Fruit fly (Drosophila melanogaster) whole organism, embryonic: ENCODE data around the gene cpx.

ENCODE experiments used
- Abd-B ChIP-seq: fragments of 200-800 bp; sonication (Bioruptor generic); optimal IDR thresholded peaks from 2 replicates; lab custom pipeline; 2018; ENCODE audit warnings: missing biosample characterization, mild to moderate bottlenecking, missing genetic modification characterization, moderate library complexity
- BtbVII ChIP-seq: fragments of 200-800 bp; sonication (Bioruptor generic); optimal IDR thresholded peaks from 3 replicates; lab custom pipeline; 2017; ENCODE audit warnings: missing biosample characterization, mild to moderate bottlenecking, missing genetic modification characterization
- CG10209 ChIP-seq: fragments of 200-800 bp; sonication (Bioruptor generic); optimal IDR thresholded peaks from 3 replicates; lab custom pipeline; 2017; ENCODE audit warnings: missing biosample characterization, mild to moderate bottlenecking, missing genetic modification characterization, missing genetic modification reagents
- CG10543 ChIP-seq: fragments of 200-800 bp; sonication (Bioruptor generic); optimal IDR thresholded peaks from 3 replicates; lab custom pipeline; 2017; ENCODE audit warnings: missing biosample characterization, mild to moderate bottlenecking, missing genetic modification characterization, moderate library complexity
- CG10979 ChIP-seq: fragments of 200-800 bp; sonication (Bioruptor generic); optimal IDR thresholded peaks from 2 replicates; lab custom pipeline; 2018; ENCODE audit warnings: missing biosample characterization, mild to moderate bottlenecking, missing genetic modification characterization, moderate library complexity
- CG11560 ChIP-seq: fragments of 200-800 bp; sonication (Bioruptor generic); IDR thresholded peaks from 3 replicates; pipeline ENCODE4 v1.3.6; 2022; ENCODE audit warnings: missing biosample characterization, missing genetic modification characterization
- CG12104 ChIP-seq: fragments of 200-800 bp; sonication (Bioruptor generic); optimal IDR thresholded peaks from 3 replicates; lab custom pipeline; 2016; ENCODE audit warnings: missing biosample characterization, missing genetic modification characterization
- CG13296 ChIP-seq: fragments of 200-800 bp; sonication (Bioruptor generic); optimal IDR thresholded peaks from 3 replicates; lab custom pipeline; 2018; ENCODE audit warnings: missing biosample characterization, mild to moderate bottlenecking, missing genetic modification characterization
- CG16813 ChIP-seq: fragments of 200-800 bp; sonication (Bioruptor generic); IDR thresholded peaks from 3 replicates; pipeline ENCODE4 v1.3.6; 2022; ENCODE audit warnings: missing biosample characterization, missing genetic modification characterization; ENCODE audit not compliant: partially characterized antibody
- CG16863 ChIP-seq: fragments of 200-800 bp; sonication (Bioruptor generic); optimal IDR thresholded peaks from 3 replicates; lab custom pipeline; 2016; ENCODE audit warnings: missing biosample characterization, missing genetic modification characterization
- CG17186 ChIP-seq: fragments of 200-800 bp; sonication (Bioruptor generic); optimal IDR thresholded peaks from 3 replicates; lab custom pipeline; 2017; ENCODE audit warnings: missing biosample characterization, missing genetic modification reagents, missing genetic modification characterization
- CG2712 ChIP-seq: fragments of 200-800 bp; optimal IDR thresholded peaks from 3 replicates; lab custom pipeline; 2019; ENCODE audit warnings: missing biosample characterization, mild to moderate bottlenecking, missing genetic modification characterization, moderate library complexity
- CG30403 ChIP-seq: fragments of 200-800 bp; sonication (Bioruptor generic); optimal IDR thresholded peaks from 3 replicates; lab custom pipeline; 2016; ENCODE audit warnings: missing biosample characterization, missing genetic modification characterization
- CG3847 ChIP-seq: fragments of 200-800 bp; sonication (Bioruptor generic); IDR thresholded peaks from 2 replicates; pipeline ENCODE4 v1.3.6; 2022; ENCODE audit warnings: missing biosample characterization, missing genetic modification characterization
- CG4617 ChIP-seq: fragments of 200-800 bp; sonication (Bioruptor generic); optimal IDR thresholded peaks from 3 replicates; lab custom pipeline; 2016; ENCODE audit warnings: missing biosample characterization, missing genetic modification characterization, borderline replicate concordance
- CG6854 ChIP-seq: fragments of 200-800 bp; sonication (Bioruptor generic); optimal IDR thresholded peaks from 3 replicates; lab custom pipeline; 2017; ENCODE audit warnings: missing biosample characterization, mild to moderate bottlenecking, missing genetic modification characterization
- CG7372 ChIP-seq: fragments of 200-800 bp; sonication (Bioruptor generic); IDR thresholded peaks from 2 replicates; pipeline ENCODE4 v1.3.6; 2022; ENCODE audit warnings: missing biosample characterization, missing genetic modification characterization
- CG7786 ChIP-seq: fragments of 200-800 bp; sonication (Bioruptor generic); optimal IDR thresholded peaks from 2 replicates; lab custom pipeline; 2016; ENCODE audit warnings: missing biosample characterization, missing genetic modification characterization
- CTCF ChIP-seq: fragments of 200-800 bp; sonication (Bioruptor generic); optimal IDR thresholded peaks from 2 replicates; lab custom pipeline; 2017; ENCODE audit warnings: missing biosample characterization, mild to moderate bottlenecking, missing genetic modification characterization, moderate library complexity
- Camta ChIP-seq: fragments of 200-800 bp; sonication (Bioruptor generic); optimal IDR thresholded peaks from 2 replicates; lab custom pipeline; 2016; ENCODE audit warnings: missing biosample characterization, missing genetic modification characterization
- Doc3 ChIP-seq: fragments of 200-800 bp; sonication (Bioruptor generic); IDR thresholded peaks from 3 replicates; pipeline ENCODE4 v1.3.6; 2022; ENCODE audit warnings: missing biosample characterization, missing genetic modification characterization; ENCODE audit not compliant: partially characterized antibody
- Drgx ChIP-seq: fragments of 200-800 bp; sonication (Bioruptor generic); IDR thresholded peaks from 2 replicates; pipeline ENCODE4 v1.3.6; 2022; ENCODE audit warnings: missing biosample characterization, missing genetic modification characterization
- ERR ChIP-seq: fragments of 200-800 bp; sonication (Bioruptor generic); optimal IDR thresholded peaks from 2 replicates; lab custom pipeline; 2016; ENCODE audit warnings: missing biosample characterization, missing genetic modification characterization
- HLH3B ChIP-seq: fragments of 200-800 bp; sonication (Bioruptor generic); IDR thresholded peaks from 2 replicates; pipeline ENCODE4 v1.3.6; 2022; ENCODE audit warnings: missing biosample characterization, missing genetic modification characterization
- Hand ChIP-seq: fragments of 200-800 bp; sonication (Bioruptor generic); optimal IDR thresholded peaks from 2 replicates; lab custom pipeline; 2017; ENCODE audit warnings: mild to moderate bottlenecking, missing biosample characterization, missing genetic modification reagents, missing genetic modification characterization
- HmgD ChIP-seq: fragments of 200-800 bp; sonication (Bioruptor generic); optimal IDR thresholded peaks from 3 replicates; lab custom pipeline; 2016; ENCODE audit warnings: missing biosample characterization, missing genetic modification characterization
- Hmr ChIP-seq: fragments of 200-800 bp; sonication (Bioruptor generic); optimal IDR thresholded peaks from 3 replicates; lab custom pipeline; 2017; ENCODE audit warnings: mild to moderate bottlenecking, missing biosample characterization, missing genetic modification reagents, missing genetic modification characterization
- MTF-1 ChIP-seq: fragments of 200-800 bp; sonication (Bioruptor generic); optimal IDR thresholded peaks from 2 replicates; lab custom pipeline; 2018; ENCODE audit warnings: missing biosample characterization, mild to moderate bottlenecking, missing genetic modification characterization, borderline replicate concordance
- Myb ChIP-seq: fragments of 200-800 bp; sonication (Bioruptor generic); optimal IDR thresholded peaks from 2 replicates; lab custom pipeline; 2016; ENCODE audit warnings: missing biosample characterization, missing genetic modification characterization
- NC2α ChIP-seq: fragments of 200-800 bp; sonication (Bioruptor generic); optimal IDR thresholded peaks from 2 replicates; lab custom pipeline; 2016; ENCODE audit warnings: missing biosample characterization, missing genetic modification characterization
- Nf-YC ChIP-seq: fragments of 200-800 bp; optimal IDR thresholded peaks from 3 replicates; lab custom pipeline; 2019; ENCODE audit warnings: missing biosample characterization, mild to moderate bottlenecking, missing genetic modification characterization, moderate library complexity
- Rfx ChIP-seq: fragments of 200-800 bp; sonication (Bioruptor generic); IDR thresholded peaks from 2 replicates; pipeline ENCODE4 v1.3.6; 2022; ENCODE audit warnings: missing biosample characterization, missing genetic modification characterization
- Sry-δ ChIP-seq: fragments of 200-800 bp; sonication (Bioruptor generic); optimal IDR thresholded peaks from 2 replicates; lab custom pipeline; 2016; ENCODE audit warnings: missing biosample characterization, missing genetic modification characterization
- YL-1 ChIP-seq: fragments of 200-800 bp; sonication (Bioruptor generic); optimal IDR thresholded peaks from 3 replicates; lab custom pipeline; 2017; ENCODE audit warnings: missing biosample characterization, mild to moderate bottlenecking, missing genetic modification characterization
- btn ChIP-seq: fragments of 200-800 bp; sonication (Bioruptor generic); optimal IDR thresholded peaks from 2 replicates; lab custom pipeline; 2016; ENCODE audit warnings: missing biosample characterization, missing genetic modification characterization
- chinmo ChIP-seq: fragments of 200-800 bp; sonication (Bioruptor generic); IDR thresholded peaks from 4 replicates; pipeline ENCODE4 v1.3.6; 2022; ENCODE audit warnings: missing biosample characterization, missing genetic modification characterization; ENCODE audit not compliant: partially characterized antibody
- crc ChIP-seq: fragments of 200-800 bp; sonication (Bioruptor generic); optimal IDR thresholded peaks from 2 replicates; lab custom pipeline; 2016; ENCODE audit warnings: missing biosample characterization, missing genetic modification characterization
- fd96Cb ChIP-seq: fragments of 200-800 bp; sonication (Bioruptor generic); optimal IDR thresholded peaks from 2 replicates; lab custom pipeline; 2018; ENCODE audit warnings: missing biosample characterization, mild to moderate bottlenecking, missing genetic modification characterization, moderate library complexity
- gcm2 ChIP-seq: fragments of 200-800 bp; sonication (Bioruptor generic); optimal IDR thresholded peaks from 2 replicates; lab custom pipeline; 2016; ENCODE audit warnings: missing biosample characterization, missing genetic modification characterization
- gsb-n ChIP-seq: fragments of 200-800 bp; sonication (Bioruptor generic); optimal IDR thresholded peaks from 3 replicates; lab custom pipeline; 2018; ENCODE audit warnings: missing biosample characterization, mild to moderate bottlenecking, missing genetic modification characterization
- hkb ChIP-seq, 2 experiments: fragments of 200-800 bp in 1 of 2; fragments of >200 bp in 1 of 2; sonication (Bioruptor generic) in 1 of 2; IDR thresholded peaks in 1 of 2; optimal IDR thresholded peaks in 1 of 2; 2 replicates each; pipeline versions ENCODE4 v1.3.6 to Lab custom; 2017 to 2022; ENCODE audit warnings: missing biosample characterization in 1 of 2, missing genetic modification characterization in 1 of 2
- jing ChIP-seq: fragments of 200-800 bp; sonication (Bioruptor generic); optimal IDR thresholded peaks from 2 replicates; lab custom pipeline; 2018; ENCODE audit warnings: missing biosample characterization, mild to moderate bottlenecking, missing genetic modification characterization
- lmd ChIP-seq: fragments of 200-800 bp; sonication (Bioruptor generic); IDR thresholded peaks from 2 replicates; pipeline ENCODE4 v1.3.6; 2022; ENCODE audit warnings: missing biosample characterization, missing genetic modification characterization
- mam ChIP-seq: fragments of 200-800 bp; sonication (Bioruptor generic); optimal IDR thresholded peaks from 3 replicates; lab custom pipeline; 2016; ENCODE audit warnings: missing biosample characterization, missing genetic modification characterization
- p53 ChIP-seq: fragments of 200-800 bp; sonication (Bioruptor generic); optimal IDR thresholded peaks from 2 replicates; lab custom pipeline; 2016; ENCODE audit warnings: missing biosample characterization, missing genetic modification characterization
- sc ChIP-seq, 3 experiments: fragments of >200 bp in 2 of 3; fragments of 200-800 bp in 1 of 3; sonication (Bioruptor generic) in 1 of 3; optimal IDR thresholded peaks; 2 replicates in 2 of 3; 3 replicates in 1 of 3; lab custom pipeline; 2017; ENCODE audit warnings: mild to moderate bottlenecking in 1 of 3, missing biosample characterization in 1 of 3, missing genetic modification characterization in 1 of 3, missing genetic modification reagents in 1 of 3
- tna ChIP-seq: fragments of 200-800 bp; sonication (Bioruptor generic); IDR thresholded peaks from 2 replicates; pipeline ENCODE4 v1.3.6; 2022; ENCODE audit warnings: missing biosample characterization, missing genetic modification characterization; ENCODE audit not compliant: partially characterized antibody
- trem ChIP-seq: fragments of 200-800 bp; optimal IDR thresholded peaks from 3 replicates; lab custom pipeline; 2019; ENCODE audit warnings: missing biosample characterization, mild to moderate bottlenecking, missing genetic modification characterization, moderate library complexity
- wek ChIP-seq: fragments of 200-800 bp; sonication (Bioruptor generic); optimal IDR thresholded peaks from 3 replicates; lab custom pipeline; 2018; ENCODE audit warnings: missing biosample characterization, mild to moderate bottlenecking, missing genetic modification characterization, moderate library complexity

cpx gene

DNA sequence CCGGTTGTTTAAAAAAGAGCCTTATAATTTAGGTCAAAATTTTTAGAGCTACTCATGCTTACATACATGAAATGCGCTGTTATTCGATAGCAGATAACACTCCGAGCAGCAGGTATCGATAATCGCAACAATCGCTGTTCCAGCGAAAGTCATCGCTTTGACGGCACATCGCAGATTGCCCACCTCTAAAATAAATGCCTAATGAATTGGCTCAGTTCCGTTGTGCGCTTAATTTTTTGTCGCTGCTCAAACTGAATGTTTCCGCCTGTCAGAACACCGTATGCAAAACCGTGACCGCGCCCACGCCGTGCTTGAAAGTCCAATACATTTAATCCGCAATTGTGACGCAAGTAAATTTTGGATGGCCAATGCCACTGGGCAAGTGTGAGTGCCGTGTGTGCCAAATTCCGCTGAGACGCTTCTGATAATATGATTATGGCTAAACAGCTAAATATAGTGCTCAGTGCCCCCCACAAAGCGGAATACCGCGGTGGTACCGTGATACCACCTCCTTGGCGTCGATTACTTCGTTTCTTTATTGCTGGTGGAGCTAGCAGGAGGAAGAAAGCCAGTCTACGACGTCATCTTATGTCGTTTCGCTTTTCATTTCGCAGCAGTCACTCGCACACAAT lies 39.6 kb downstream of the cpx start, which contains the start of gene CG9795 (continued):
- no peak for TF ChIP-seq CG7372 (GFP tag; lab: Robert Waterston, UW)
- no peak for TF ChIP-seq Abd-B (GFP tag; lab: Kevin White, UChicago)
- peak; percentile 20 for TF ChIP-seq CG6854 (GFP tag; lab: Kevin White, UChicago)
- no peak for TF ChIP-seq sc (optimal IDR thresholded peaks at IDR 0.05; lab: Kevin White, UChicago)
- TF ChIP-seq sc (GFP tag; optimal IDR thresholded peaks at IDR 0.05; lab: Kevin White, UChicago), result no peak
- peak; percentile 41 for TF ChIP-seq CG2712 (tag; lab: Kevin White, UChicago)
- TF ChIP-seq trem, result peak; percentile 56
- no peak for TF ChIP-seq p53
- no peak for TF ChIP-seq gsb-n
- TF ChIP-seq chinmo (GFP tag; lab: Robert Waterston, UW), result peak; percentile 94; the same call in 3 of the 4 replicates
- peak; percentile 77 for TF ChIP-seq CG4617 (GFP tag; lab: Kevin White, UChicago)
- TF ChIP-seq CG3847 (GFP tag; lab: Robert Waterston, UW), result 0 out of 2 replicates have a peak, but pooled peaks have one; percentile 31
- peak; percentile 96 for TF ChIP-seq tna (GFP tag; lab: Robert Waterston, UW)
- peak; percentile 69 for TF ChIP-seq YL-1 (GFP tag; lab: Kevin White, UChicago)
- no peak for TF ChIP-seq CG12104 (GFP tag; lab: Kevin White, UChicago)
- peak; percentile 28 for TF ChIP-seq CG10543 (GFP tag; lab: Kevin White, UChicago)
- TF ChIP-seq mam (GFP tag; lab: Kevin White, UChicago), result peak; percentile 13
- peak; percentile 28 for TF ChIP-seq Hand (GFP tag; lab: Kevin White, UChicago)
- TF ChIP-seq CG10209, result peak; percentile 10
- peak; percentile 59 for TF ChIP-seq Myb (GFP tag; lab: Kevin White, UChicago)
- TF ChIP-seq HLH3B (GFP tag; lab: Robert Waterston, UW), result no peak
- TF ChIP-seq CG17186 (GFP tag; lab: Kevin White, UChicago), result peak; percentile 85
- no peak for TF ChIP-seq gcm2 (GFP tag; lab: Kevin White, UChicago)
- peak; percentile 75 for TF ChIP-seq Doc3 (GFP tag; lab: Robert Waterston, UW)
- peak; percentile 94 for TF ChIP-seq Sry-δ (GFP tag; lab: Kevin White, UChicago)
- peak; percentile 52 for TF ChIP-seq CG13296 (GFP tag; lab: Kevin White, UChicago)
- TF ChIP-seq Camta, result no peak
- peak; percentile 69; the same call in 1 of the 2 replicates for TF ChIP-seq Rfx (GFP tag; lab: Robert Waterston, UW)
- TF ChIP-seq Nf-YC (tag; lab: Kevin White, UChicago), result peak; percentile 42
- TF ChIP-seq hkb (optimal IDR thresholded peaks at IDR 0.05; lab: Kevin White, UChicago), result no peak
- peak; percentile 75 for TF ChIP-seq hkb (GFP tag; IDR thresholded peaks at IDR 0.05; lab: Robert Waterston, UW)
- peak; percentile 8 for TF ChIP-seq BtbVII (GFP tag; lab: Kevin White, UChicago)
- TF ChIP-seq jing (GFP tag; lab: Kevin White, UChicago), result no peak
- peak; percentile 11 for TF ChIP-seq CTCF (GFP tag; lab: Kevin White, UChicago)
- peak; percentile 97 for TF ChIP-seq CG11560 (tag; lab: Robert Waterston, UW)
- TF ChIP-seq lmd (GFP tag; lab: Robert Waterston, UW), result peak; percentile 11; the same call in 1 of the 2 replicates
- no peak for TF ChIP-seq NC2α (GFP tag; lab: Kevin White, UChicago)
- TF ChIP-seq CG10979 (tag; lab: Kevin White, UChicago), result peak; percentile 28
- peak; percentile 89 for TF ChIP-seq CG16813
- TF ChIP-seq HmgD (GFP tag; lab: Kevin White, UChicago), result peak; percentile 30
- TF ChIP-seq btn (GFP tag; lab: Kevin White, UChicago), result peak; percentile 6
- TF ChIP-seq Hmr (GFP tag; lab: Kevin White, UChicago), result no peak
- peak; percentile 38 for TF ChIP-seq CG30403 (GFP tag; lab: Kevin White, UChicago)
- TF ChIP-seq wek, result peak; percentile 41
- TF ChIP-seq CG7786, result peak; percentile 44
- TF ChIP-seq CG16863 (GFP tag; lab: Kevin White, UChicago), result peak; percentile 21
- no peak for TF ChIP-seq fd96Cb (tag; lab: Kevin White, UChicago)
- TF ChIP-seq ERR (GFP tag; lab: Kevin White, UChicago), result peak; percentile 60
- no peak; the same call in 1 of the 2 replicates for TF ChIP-seq Drgx (GFP tag; lab: Robert Waterston, UW)
- peak; percentile 20 for TF ChIP-seq crc (GFP tag; lab: Kevin White, UChicago)
- TF ChIP-seq MTF-1 (GFP tag; lab: Kevin White, UChicago), result no peak
